Worm (Caenorhabditis elegans): ENCODE results near the gene dct-6.

Gene dct-6

DNA sequence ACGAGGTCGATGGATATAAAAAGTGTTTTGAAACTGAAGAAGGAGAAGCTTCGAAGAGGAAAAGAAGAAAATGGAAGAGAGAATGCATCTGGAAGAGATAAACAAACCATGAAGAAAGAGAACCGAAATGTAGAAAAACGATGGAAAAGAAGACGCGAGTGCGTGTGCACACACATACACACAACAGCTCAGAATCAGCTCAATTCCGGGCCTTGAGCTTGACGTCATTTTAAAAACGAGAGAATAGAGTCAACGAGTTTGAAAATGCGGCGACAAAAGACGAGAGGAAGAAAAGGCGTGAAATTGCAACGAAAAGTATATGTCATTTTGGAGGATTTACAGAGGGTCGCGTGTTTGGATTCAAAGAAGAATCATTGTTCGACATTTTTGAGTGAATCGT is 33.4 kb downstream of the dct-6 start:
- TF ChIP-seq aly-2 (tag; optimal IDR thresholded peaks at IDR 0.05) (no peak), ztf-1 (GFP tag; conservative IDR thresholded peaks at IDR 0.05) (no peak), nhr-21 (tag; optimal IDR thresholded peaks at IDR 0.05) (no peak), C34F6.9 (tag; optimal IDR thresholded peaks at IDR 0.05) (peak; percentile 62), mab-5 (tag; optimal IDR thresholded peaks at IDR 0.05) (peak; percentile 36), mdl-1 (tag; optimal IDR thresholded peaks at IDR 0.05) (peak in 1 of 2 experiments; percentile 19), mbf-1 (tag; optimal IDR thresholded peaks at IDR 0.05) (no peak), unc-55 (GFP tag; optimal IDR thresholded peaks at IDR 0.05) (peak; percentile 77), ceh-82 (tag; optimal IDR thresholded peaks at IDR 0.05) (no peak), nhr-129 (tag; optimal IDR thresholded peaks at IDR 0.05) (peak; percentile 65), crh-2 (tag; optimal IDR thresholded peaks at IDR 0.05) (peak; percentile 8), elt-3 (tag; optimal IDR thresholded peaks at IDR 0.05) (no peak), sem-4 (tag; optimal IDR thresholded peaks at IDR 0.05) (peak; percentile 52), blmp-1 (tag; optimal IDR thresholded peaks at IDR 0.05; ENCODE audit: insufficient read depth) (no peak), nhr-25 (tag; optimal IDR thresholded peaks at IDR 0.05) (no peak), lsy-2 (tag; optimal IDR thresholded peaks at IDR 0.05) (peak in 1 of 2 experiments; percentile 45), lin-11 (tag; optimal IDR thresholded peaks at IDR 0.05) (peak; percentile 1)

DNA sequence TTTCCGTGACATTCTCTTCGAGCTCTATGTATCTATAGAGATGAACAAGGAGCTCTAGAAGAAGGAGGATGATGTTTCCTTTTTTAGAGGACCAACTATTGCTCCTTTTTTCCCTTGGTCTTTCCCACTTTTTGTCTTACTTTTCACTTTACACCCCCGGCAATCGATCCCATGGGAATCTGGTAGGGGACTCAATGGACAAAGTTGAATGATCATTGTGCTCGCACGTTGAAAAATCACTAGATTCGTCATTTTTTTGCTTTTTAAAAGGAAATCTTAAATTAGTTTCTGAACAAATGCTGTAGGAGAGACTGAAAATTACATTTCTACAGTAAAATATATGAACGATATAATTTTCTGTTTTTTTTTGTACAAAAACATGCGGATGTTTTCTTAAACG is 35.8 kb downstream of the dct-6 start:
- no peak for TF ChIP-seq blmp-1 (tag; optimal IDR thresholded peaks at IDR 0.05; ENCODE audit: insufficient read depth)
- no peak for TF ChIP-seq lin-11 (tag; optimal IDR thresholded peaks at IDR 0.05)
- TF ChIP-seq unc-62 (GFP tag; optimal IDR thresholded peaks at IDR 0.05), result no peak
- TF ChIP-seq elt-3 (tag; optimal IDR thresholded peaks at IDR 0.05), result no peak
- no peak for TF ChIP-seq lin-13 (GFP tag; optimal IDR thresholded peaks at IDR 0.05)
- TF ChIP-seq sma-3 (GFP tag; optimal IDR thresholded peaks at IDR 0.05), result no peak

DNA sequence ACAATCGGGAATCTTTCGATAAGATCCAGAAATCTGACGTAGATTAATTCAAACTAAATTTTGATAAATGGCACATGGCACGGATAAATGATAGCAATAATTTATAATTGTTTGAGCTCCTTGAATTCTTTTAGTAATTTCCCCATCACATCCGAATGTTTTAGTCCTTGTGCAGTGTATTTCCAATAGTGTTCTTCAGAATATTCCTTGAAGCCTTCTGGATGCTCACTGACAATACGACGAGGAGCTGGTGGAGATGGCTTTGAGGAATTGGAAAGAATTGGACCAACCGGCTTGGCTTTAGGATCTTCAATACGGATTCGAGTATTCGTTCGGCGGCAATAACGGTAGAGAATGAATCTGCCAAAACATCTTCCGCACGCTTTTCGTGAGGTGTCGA is 40.2 kb downstream of the dct-6 start:
- TF ChIP-seq unc-55 (GFP tag; optimal IDR thresholded peaks at IDR 0.05) (peak; percentile 21), Y55F3AM.14 (GFP tag; optimal IDR thresholded peaks at IDR 0.05) (no peak)

DNA sequence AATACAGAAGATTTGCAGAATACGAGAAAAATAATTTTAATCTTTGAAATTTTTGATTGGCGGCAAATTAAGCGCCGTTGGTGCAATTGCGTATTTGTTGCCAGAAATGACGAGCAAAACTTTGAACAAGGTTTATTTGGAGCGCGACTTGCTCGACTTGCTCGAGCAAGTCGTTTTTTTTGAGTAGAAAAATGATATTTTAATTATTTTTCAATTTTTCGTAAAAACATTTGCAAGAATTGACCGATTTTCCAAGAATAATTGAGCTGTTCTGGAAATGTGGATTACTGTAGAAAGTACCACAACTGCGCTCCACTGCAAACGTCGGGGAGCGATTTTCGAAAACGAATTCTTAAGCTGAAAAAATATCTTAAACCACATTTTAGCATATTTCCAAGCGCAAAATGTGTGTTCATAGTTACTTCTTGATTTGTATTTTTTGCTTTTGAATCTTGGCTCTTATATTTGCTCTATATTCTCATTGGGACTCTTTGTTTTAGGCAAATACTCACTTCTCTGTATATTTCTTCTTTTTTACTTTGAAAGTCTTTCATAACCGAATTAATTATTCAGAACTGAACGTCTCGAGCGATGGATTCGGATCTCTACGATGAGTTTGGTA is 42.9 kb downstream of the dct-6 start, which contains the start of the genes gcna-1 and eftu-2:
TSS of gene gcna-1 (minus strand) at position 96 of the 622 bp plus-strand sequence.
TSS of gene eftu-2 (plus strand) at position 572 of the 622 bp plus-strand sequence.
- TF ChIP-seq gmeb-1 (tag; optimal IDR thresholded peaks at IDR 0.05) (peak; percentile 72), unc-55 (GFP tag; optimal IDR thresholded peaks at IDR 0.05) (peak; percentile 47), nhr-12 (tag; optimal IDR thresholded peaks at IDR 0.05) (no peak), lsy-2 (tag; optimal IDR thresholded peaks at IDR 0.05) (peak; percentile 76 to 96), elt-1 (tag; optimal IDR thresholded peaks at IDR 0.05) (no peak), unc-39 (tag; optimal IDR thresholded peaks at IDR 0.05) (no peak), elt-3 (tag; optimal IDR thresholded peaks at IDR 0.05) (no peak), dmd-4 (tag; optimal IDR thresholded peaks at IDR 0.05) (no peak), mdl-1 (tag; optimal IDR thresholded peaks at IDR 0.05) (no peak), alr-1 (tag; optimal IDR thresholded peaks at IDR 0.05) (no peak), sma-3 (GFP tag; optimal IDR thresholded peaks at IDR 0.05) (peak; percentile 20), Y55F3AM.14 (GFP tag; optimal IDR thresholded peaks at IDR 0.05) (no peak), nhr-129 (tag; optimal IDR thresholded peaks at IDR 0.05) (peak; percentile 16)

DNA sequence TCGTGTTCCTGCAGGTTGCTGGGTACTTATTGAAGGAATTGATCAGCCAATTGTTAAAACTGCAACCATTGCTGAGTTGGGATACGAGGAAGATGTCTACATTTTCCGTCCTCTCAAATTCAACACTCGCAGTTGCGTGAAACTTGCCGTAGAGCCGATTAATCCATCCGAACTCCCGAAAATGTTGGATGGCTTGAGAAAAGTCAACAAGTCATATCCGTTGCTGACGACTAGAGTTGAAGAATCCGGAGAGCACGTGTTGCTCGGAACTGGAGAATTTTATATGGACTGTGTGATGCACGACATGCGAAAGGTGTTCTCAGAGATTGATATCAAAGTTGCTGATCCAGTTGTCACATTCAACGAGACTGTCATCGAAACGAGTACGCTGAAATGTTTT is 45.1 kb downstream of the dct-6 start:
- TF ChIP-seq F13H6.1 (tag; optimal IDR thresholded peaks at IDR 0.05), result no peak
- no peak for TF ChIP-seq sem-4 (tag; optimal IDR thresholded peaks at IDR 0.05)
- TF ChIP-seq nhr-129 (tag; optimal IDR thresholded peaks at IDR 0.05), result no peak
- TF ChIP-seq nhr-25 (tag; optimal IDR thresholded peaks at IDR 0.05), result no peak
- TF ChIP-seq fos-1 (tag; optimal IDR thresholded peaks at IDR 0.05), result no peak
- TF ChIP-seq lin-13 (GFP tag; optimal IDR thresholded peaks at IDR 0.05), result no peak
- TF ChIP-seq elt-3 (tag; optimal IDR thresholded peaks at IDR 0.05), result no peak
- no peak for TF ChIP-seq ztf-4 (tag; optimal IDR thresholded peaks at IDR 0.05)
- TF ChIP-seq mab-5 (tag; optimal IDR thresholded peaks at IDR 0.05), result no peak

Data from whole organism, L2 larva.